Worm (Caenorhabditis elegans) whole organism, L2 larva: ENCODE data around the gene lem-2.

Source experiments
- C34F6.9 ChIP-seq: fragments of 150-350 bp; optimal IDR thresholded peaks from 2 replicates; lab custom pipeline; 2014; ENCODE audit warnings: missing biosample characterization, missing genetic modification characterization
- F13H6.1 ChIP-seq: sonication (generic microtip); optimal IDR thresholded peaks from 2 replicates; lab custom pipeline; 2016; ENCODE audit warnings: missing genetic modification characterization, missing compliant biosample characterization
- R02D3.7 ChIP-seq: fragments of 150-350 bp; optimal IDR thresholded peaks from 2 replicates; lab custom pipeline; 2014; ENCODE audit warnings: missing biosample characterization, missing genetic modification characterization
- Y55F3AM.14 ChIP-seq: fragments of 200-800 bp; sonication (Bioruptor generic); optimal IDR thresholded peaks from 2 replicates; lab custom pipeline; 2018; ENCODE audit warnings: mild to moderate bottlenecking, missing genetic modification characterization, missing compliant biosample characterization
- ZK546.5 ChIP-seq: sonication (generic microtip); optimal IDR thresholded peaks from 2 replicates; lab custom pipeline; 2017; ENCODE audit warnings: missing biosample characterization, missing genetic modification characterization
- alr-1 ChIP-seq: fragments of 150-350 bp; optimal IDR thresholded peaks from 2 replicates; lab custom pipeline; 2014; ENCODE audit warnings: missing biosample characterization, missing genetic modification characterization
- aly-2 ChIP-seq: fragments of 150-350 bp; optimal IDR thresholded peaks from 2 replicates; lab custom pipeline; 2014; ENCODE audit warnings: missing biosample characterization, missing genetic modification characterization
- ama-1 ChIP-seq: fragments of 150-350 bp; optimal IDR thresholded peaks from 2 replicates; lab custom pipeline; 2018; ENCODE audit warnings: inconsistent platforms
- ceh-16 ChIP-seq: fragments of 150-350 bp; optimal IDR thresholded peaks from 2 replicates; lab custom pipeline; 2014; ENCODE audit warnings: missing biosample characterization, missing genetic modification characterization
- ceh-82 ChIP-seq: fragments of 150-350 bp; optimal IDR thresholded peaks from 2 replicates; lab custom pipeline; 2014; ENCODE audit warnings: missing biosample characterization, missing genetic modification characterization
- crh-2 ChIP-seq: sonication (generic microtip); optimal IDR thresholded peaks from 2 replicates; lab custom pipeline; 2017; ENCODE audit warnings: missing biosample characterization, missing genetic modification characterization
- dmd-4 ChIP-seq: sonication (generic microtip); optimal IDR thresholded peaks from 2 replicates; lab custom pipeline; 2017; ENCODE audit warnings: missing biosample characterization, missing genetic modification characterization
- elt-1 ChIP-seq: fragments of 150-350 bp; optimal IDR thresholded peaks from 2 replicates; lab custom pipeline; 2014; ENCODE audit warnings: missing biosample characterization, missing genetic modification characterization
- elt-3 ChIP-seq: sonication (generic microtip); optimal IDR thresholded peaks from 2 replicates; lab custom pipeline; 2017; ENCODE audit warnings: missing biosample characterization, missing genetic modification characterization
- fos-1 ChIP-seq: fragments of 150-350 bp; optimal IDR thresholded peaks from 2 replicates; lab custom pipeline; 2014; ENCODE audit warnings: missing biosample characterization, missing genetic modification characterization
- gmeb-1 ChIP-seq: fragments of 150-350 bp; optimal IDR thresholded peaks from 2 replicates; lab custom pipeline; 2014; ENCODE audit warnings: missing biosample characterization, missing genetic modification characterization
- lin-13 ChIP-seq: fragments of 150-350 bp; optimal IDR thresholded peaks from 2 replicates; lab custom pipeline; 2014; ENCODE audit warnings: missing biosample characterization, missing genetic modification reagents, missing genetic modification characterization
- lsy-2 ChIP-seq, 2 experiments: fragments of 150-350 bp in 1 of 2; sonication (generic microtip) in 1 of 2; optimal IDR thresholded peaks; 2 replicates each; lab custom pipeline; 2014 to 2017; ENCODE audit warnings: missing biosample characterization in 2 of 2, missing genetic modification characterization in 2 of 2
- mab-5 ChIP-seq: fragments of 150-350 bp; optimal IDR thresholded peaks from 2 replicates; lab custom pipeline; 2014; ENCODE audit warnings: missing biosample characterization, missing genetic modification characterization
- mbf-1 ChIP-seq: sonication (generic microtip); optimal IDR thresholded peaks from 2 replicates; lab custom pipeline; 2017; ENCODE audit warnings: missing biosample characterization, missing genetic modification characterization
- mdl-1 ChIP-seq, 2 experiments: fragments of 150-350 bp in 1 of 2; sonication (generic microtip) in 1 of 2; optimal IDR thresholded peaks; 2 replicates each; lab custom pipeline; 2017; ENCODE audit warnings: missing biosample characterization in 2 of 2, missing genetic modification characterization in 2 of 2
- nhr-10 ChIP-seq: sonication (generic microtip); optimal IDR thresholded peaks from 2 replicates; lab custom pipeline; 2017; ENCODE audit warnings: missing biosample characterization, missing genetic modification characterization
- nhr-11 ChIP-seq: fragments of 150-350 bp; optimal IDR thresholded peaks from 2 replicates; lab custom pipeline; 2014; ENCODE audit warnings: missing biosample characterization, missing genetic modification characterization
- nhr-12 ChIP-seq: fragments of 150-350 bp; optimal IDR thresholded peaks from 2 replicates; lab custom pipeline; 2014; ENCODE audit warnings: missing biosample characterization, missing genetic modification characterization
- nhr-129 ChIP-seq: fragments of 150-350 bp; optimal IDR thresholded peaks from 2 replicates; lab custom pipeline; 2014; ENCODE audit warnings: missing biosample characterization, missing genetic modification characterization
- nhr-237 ChIP-seq: fragments of 150-350 bp; optimal IDR thresholded peaks from 2 replicates; lab custom pipeline; 2014; ENCODE audit warnings: missing biosample characterization, missing genetic modification characterization
- nhr-25 ChIP-seq: fragments of 150-350 bp; sonication (generic microtip); optimal IDR thresholded peaks from 3 replicates; lab custom pipeline; 2014; ENCODE audit warnings: missing biosample characterization, missing genetic modification characterization
- nhr-6 ChIP-seq: fragments of 150-350 bp; optimal IDR thresholded peaks from 2 replicates; lab custom pipeline; 2014; ENCODE audit warnings: missing biosample characterization, missing genetic modification characterization
- peb-1 ChIP-seq: fragments of 150-350 bp; optimal IDR thresholded peaks from 2 replicates; lab custom pipeline; 2014; ENCODE audit warnings: missing biosample characterization, missing genetic modification characterization
- sem-4 ChIP-seq: fragments of 150-350 bp; optimal IDR thresholded peaks from 2 replicates; lab custom pipeline; 2014; ENCODE audit warnings: missing biosample characterization, missing genetic modification reagents, missing genetic modification characterization
- sma-9 ChIP-seq, 2 experiments: fragments of 150-350 bp in 1 of 2; sonication (generic microtip) in 1 of 2; optimal IDR thresholded peaks; 2 replicates each; lab custom pipeline; 2014 to 2016; ENCODE audit warnings: missing genetic modification characterization in 2 of 2, mild to moderate bottlenecking in 1 of 2, missing biosample characterization in 1 of 2, missing compliant biosample characterization in 1 of 2, missing genetic modification reagents in 1 of 2, moderate library complexity in 1 of 2
- snpc-4 ChIP-seq: fragments of 150-350 bp; optimal IDR thresholded peaks from 2 replicates; lab custom pipeline; 2014; ENCODE audit warnings: missing biosample characterization, missing genetic modification characterization
- unc-55 ChIP-seq: fragments of 150-350 bp; sonication (generic microtip); optimal IDR thresholded peaks from 3 replicates; lab custom pipeline; 2014; ENCODE audit warnings: missing biosample characterization, missing genetic modification reagents, missing genetic modification characterization
- unc-62 ChIP-seq: fragments of 150-350 bp; optimal IDR thresholded peaks from 2 replicates; lab custom pipeline; 2014; ENCODE audit warnings: missing biosample characterization, missing genetic modification reagents, missing genetic modification characterization
- zag-1 ChIP-seq: fragments of 150-350 bp; optimal IDR thresholded peaks from 2 replicates; lab custom pipeline; 2014; ENCODE audit warnings: missing biosample characterization, missing genetic modification characterization
- ztf-11 ChIP-seq: sonication (generic microtip); optimal IDR thresholded peaks from 2 replicates; lab custom pipeline; 2017; ENCODE audit warnings: missing biosample characterization, missing genetic modification characterization
- ztf-4 ChIP-seq: fragments of 150-350 bp; optimal IDR thresholded peaks from 2 replicates; lab custom pipeline; 2014; ENCODE audit warnings: missing biosample characterization, missing genetic modification characterization

lem-2 gene

DNA sequence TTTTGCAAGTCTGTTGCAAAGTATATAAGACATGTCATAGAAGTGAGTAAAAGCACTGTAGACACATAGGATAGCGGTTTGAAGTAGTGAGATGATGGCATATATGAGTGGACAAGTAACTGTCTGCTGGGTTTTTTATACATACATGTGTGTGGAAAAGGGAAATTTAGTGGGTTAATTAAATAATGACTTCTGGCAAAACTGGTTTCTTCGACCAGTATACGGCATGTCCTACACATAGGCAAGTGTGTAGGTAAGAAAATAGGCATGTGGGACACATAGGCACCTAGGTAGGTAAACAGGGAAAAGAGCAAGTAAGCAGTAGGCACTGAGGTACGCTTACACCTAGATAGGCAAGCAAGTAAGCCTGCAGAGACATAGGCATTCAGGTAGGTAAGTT is 31.3 kb downstream of the lem-2 start, which contains the start of gene col-87:
Gene col-87, minus strand, starts transcription at position 101 of the 400 bp plus-strand sequence.
- no peak for TF ChIP-seq elt-3
- TF ChIP-seq Y55F3AM.14 (GFP tag; lab: Kevin White, UChicago): no peak
- TF ChIP-seq peb-1: no peak
- TF ChIP-seq aly-2 (tag; lab: Kevin White, UChicago): no peak
- TF ChIP-seq ztf-11 (tag; lab: Kevin White, UChicago): no peak
- TF ChIP-seq sma-9 (GFP tag; optimal IDR thresholded peaks at IDR 0.05; lab: Kevin White, UChicago): no peak
- TF ChIP-seq sma-9 (tag; optimal IDR thresholded peaks at IDR 0.05; lab: Kevin White, UChicago): no peak
- TF ChIP-seq ZK546.5: no peak

DNA sequence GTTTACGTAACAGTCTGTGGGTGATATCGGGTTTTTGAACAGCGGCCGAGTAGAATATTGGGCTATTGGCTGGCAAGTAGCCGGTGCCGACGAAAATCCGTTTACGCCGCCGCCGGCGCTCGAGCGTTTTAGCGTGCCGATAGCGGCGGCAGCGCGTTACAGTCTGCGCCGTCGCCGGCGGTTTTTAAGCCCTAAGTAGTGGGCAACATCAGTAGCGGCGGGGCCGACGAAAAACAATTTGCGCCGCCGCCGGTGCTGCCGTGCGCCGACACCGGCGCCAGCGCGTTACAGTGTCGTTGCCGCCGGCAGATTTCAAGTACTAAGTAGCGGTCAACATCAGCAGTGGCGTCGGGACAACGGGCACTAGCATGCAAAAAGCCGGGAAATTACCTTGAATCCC is 32.6 kb downstream of the lem-2 start:
- TF ChIP-seq lin-13 (GFP tag; lab: Kevin White, UChicago): no peak
- TF ChIP-seq nhr-12 (tag; lab: Kevin White, UChicago): no peak

DNA sequence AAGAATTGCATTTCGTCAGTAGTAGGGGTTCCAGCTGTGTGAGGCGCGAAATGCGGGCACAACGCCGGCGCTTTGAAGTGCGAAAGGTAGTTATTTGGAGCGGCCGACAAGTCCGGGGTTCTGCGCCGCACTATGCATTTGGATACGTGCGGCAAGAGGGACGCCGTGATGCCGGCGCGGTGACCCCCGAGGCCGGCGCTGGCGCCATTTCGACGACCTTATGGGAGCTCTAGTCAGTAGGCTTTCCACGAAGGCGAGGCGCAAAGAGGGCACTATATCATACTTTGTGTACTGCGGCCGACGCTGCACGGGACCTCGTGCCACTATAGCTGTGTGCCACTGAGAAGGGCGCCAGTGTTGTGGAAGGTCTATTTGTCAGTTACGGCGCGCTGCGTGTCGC is 33.6 kb downstream of the lem-2 start:
- TF ChIP-seq elt-3 (no peak), ceh-82 (tag; lab: Kevin White, UChicago) (no peak), lin-13 (GFP tag; lab: Kevin White, UChicago) (no peak), elt-1 (tag; lab: Kevin White, UChicago) (no peak), ztf-4 (tag; lab: Kevin White, UChicago) (no peak), peb-1 (no peak)

- TF ChIP-seq Y55F3AM.14 (GFP tag; lab: Kevin White, UChicago): no peak
- TF ChIP-seq alr-1 (tag; lab: Kevin White, UChicago): no peak
- no peak for TF ChIP-seq F13H6.1 (tag; lab: Kevin White, UChicago)
- no peak for TF ChIP-seq nhr-10 (tag; lab: Kevin White, UChicago)
- no peak for TF ChIP-seq R02D3.7
- TF ChIP-seq ZK546.5: no peak
- no peak for TF ChIP-seq nhr-11 (tag; lab: Kevin White, UChicago)
- TF ChIP-seq gmeb-1 (tag; lab: Kevin White, UChicago): no peak
- no peak for TF ChIP-seq dmd-4 (tag; lab: Kevin White, UChicago)
- TF ChIP-seq nhr-6 (tag; lab: Kevin White, UChicago): no peak
- TF ChIP-seq mab-5 (tag; lab: Kevin White, UChicago): no peak
- TF ChIP-seq mbf-1 (tag; lab: Kevin White, UChicago): no peak
- no peak for TF ChIP-seq lsy-2 (tag; optimal IDR thresholded peaks at IDR 0.05; lab: Kevin White, UChicago)
- TF ChIP-seq fos-1 (tag; lab: Kevin White, UChicago): no peak
- TF ChIP-seq mdl-1 (tag; optimal IDR thresholded peaks at IDR 0.05; lab: Kevin White, UChicago): no peak
- TF ChIP-seq nhr-237 (tag; lab: Kevin White, UChicago): no peak
- TF ChIP-seq nhr-25: no peak
Observed at ce11 chrII:14097518-14097917, 34.3 kb downstream of the lem-2 start, which contains the start of gene Y39G8C.2. Gene Y39G8C.2, minus strand, starts transcription at chrII:14097618.

DNA sequence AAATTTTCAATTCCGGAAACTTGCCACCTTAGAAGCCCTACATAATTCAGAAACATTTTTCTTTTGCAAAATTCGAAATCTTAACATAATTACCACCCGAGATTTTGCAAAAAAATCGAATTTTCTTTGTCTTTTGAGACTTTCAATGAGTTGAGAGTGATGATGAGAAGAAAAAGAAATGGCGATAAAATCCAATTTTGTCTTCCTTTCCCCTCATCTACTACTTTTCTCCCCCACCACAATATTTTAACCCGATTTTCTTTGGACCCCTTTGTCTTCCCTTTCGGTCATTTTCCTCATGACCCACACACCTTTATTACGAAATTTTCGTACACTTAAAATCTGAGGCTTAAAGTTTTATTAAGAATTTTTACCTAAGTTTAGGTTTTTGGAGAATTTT is 35.1 kb downstream of the lem-2 start:
- TF ChIP-seq nhr-129 (no peak), ztf-11 (tag; lab: Kevin White, UChicago) (no peak), nhr-10 (tag; lab: Kevin White, UChicago) (no peak), ceh-16 (tag; lab: Kevin White, UChicago) (no peak), F13H6.1 (tag; lab: Kevin White, UChicago) (no peak), C34F6.9 (no peak), sma-9 (GFP tag; optimal IDR thresholded peaks at IDR 0.05; lab: Kevin White, UChicago) (no peak), sma-9 (tag; optimal IDR thresholded peaks at IDR 0.05; lab: Kevin White, UChicago) (no peak), ama-1 (lab: Kevin White, UChicago) (no peak), crh-2 (tag; lab: Kevin White, UChicago) (no peak), ZK546.5 (no peak), nhr-12 (tag; lab: Kevin White, UChicago) (no peak), peb-1 (no peak), sem-4 (no peak), gmeb-1 (tag; lab: Kevin White, UChicago) (no peak), snpc-4 (no peak), zag-1 (tag; lab: Kevin White, UChicago) (no peak), aly-2 (tag; lab: Kevin White, UChicago) (no peak), unc-55 (GFP tag; lab: Kevin White, UChicago) (no peak), unc-62 (no peak)
